Fruit fly (Drosophila melanogaster) whole organism, embryonic: ENCODE data around the gene CG4461.

Source experiments
- CG10431 ChIP-seq: fragments of 200-800 bp; sonication (Bioruptor generic); optimal IDR thresholded peaks from 3 replicates; lab custom pipeline; 2018; ENCODE audit warnings: missing biosample characterization, mild to moderate bottlenecking, missing genetic modification characterization
- CG14710 ChIP-seq: fragments of 200-800 bp; sonication (Bioruptor generic); optimal IDR thresholded peaks from 3 replicates; lab custom pipeline; 2019; ENCODE audit warnings: missing biosample characterization, mild to moderate bottlenecking, missing genetic modification characterization, moderate library complexity
- CG17612 ChIP-seq: fragments of 200-800 bp; sonication (Bioruptor generic); IDR thresholded peaks from 2 replicates; pipeline ENCODE4 v1.3.6; 2022; ENCODE audit warnings: missing biosample characterization, missing genetic modification characterization
- CG4328 ChIP-seq: fragments of 200-800 bp; sonication (Bioruptor generic); optimal IDR thresholded peaks from 3 replicates; lab custom pipeline; 2017; ENCODE audit warnings: missing biosample characterization, missing genetic modification reagents, missing genetic modification characterization
- CG7928 ChIP-seq: fragments of 200-800 bp; sonication (Bioruptor generic); optimal IDR thresholded peaks from 2 replicates; lab custom pipeline; 2017; ENCODE audit warnings: missing biosample characterization, mild to moderate bottlenecking, missing genetic modification characterization
- Dad ChIP-seq: fragments of 200-800 bp; sonication (Bioruptor generic); optimal IDR thresholded peaks from 3 replicates; lab custom pipeline; 2016; ENCODE audit warnings: missing biosample characterization, missing genetic modification characterization
- Hsf ChIP-seq: fragments of 200-800 bp; sonication (Bioruptor generic); optimal IDR thresholded peaks from 3 replicates; lab custom pipeline; 2016; ENCODE audit warnings: missing biosample characterization, missing genetic modification characterization
- danr ChIP-seq: fragments of 200-800 bp; sonication (Bioruptor generic); IDR thresholded peaks from 2 replicates; pipeline ENCODE4 v1.3.6; 2022; ENCODE audit warnings: missing biosample characterization, missing genetic modification characterization
- nerfin-2 ChIP-seq: fragments of 200-800 bp; sonication (Bioruptor generic); IDR thresholded peaks from 2 replicates; pipeline ENCODE4 v1.3.6; 2022; ENCODE audit warnings: missing biosample characterization, missing genetic modification characterization; ENCODE audit not compliant: partially characterized antibody
- prd ChIP-seq, 3 experiments: fragments of >200 bp in 2 of 3; fragments of 200-800 bp in 1 of 3; sonication (Bioruptor generic) in 1 of 3; optimal IDR thresholded peaks in 2 of 3; IDR thresholded peaks in 1 of 3; 2 replicates in 2 of 3; 3 replicates in 1 of 3; pipeline versions ENCODE4 v1.3.6 to Lab custom; 2017 to 2022; ENCODE audit warnings: missing biosample characterization in 1 of 3, missing genetic modification characterization in 1 of 3

dm6 chr3L:9343963-9344362 lies 31.3 kb upstream of the CG4461 start:
- TF ChIP-seq CG17612 (GFP tag; lab: Robert Waterston, UW) (no peak), CG7928 (GFP tag; lab: Kevin White, UChicago) (no peak), nerfin-2 (no peak), CG10431 (GFP tag; lab: Kevin White, UChicago) (no peak), prd (optimal IDR thresholded peaks at IDR 0.05; lab: Kevin White, UChicago) (no peak), prd (GFP tag; IDR thresholded peaks at IDR 0.05; lab: Robert Waterston, UW) (no peak), Dad (no peak), Hsf (GFP tag; lab: Kevin White, UChicago) (no peak), CG4328 (no peak), danr (GFP tag; lab: Robert Waterston, UW) (no peak), CG14710 (tag; lab: Kevin White, UChicago) (no peak)
